Worm (Caenorhabditis elegans) whole organism, L2 larva: ENCODE results near the gene mif-1.

ENCODE experiments used
- C34F6.9 ChIP-seq: fragments of 150-350 bp; optimal IDR thresholded peaks from 2 replicates; lab custom pipeline; 2014; ENCODE audit warnings: missing biosample characterization, missing genetic modification characterization
- R02D3.7 ChIP-seq: fragments of 150-350 bp; optimal IDR thresholded peaks from 2 replicates; lab custom pipeline; 2014; ENCODE audit warnings: missing biosample characterization, missing genetic modification characterization
- Y55F3AM.14 ChIP-seq: fragments of 200-800 bp; sonication (Bioruptor generic); optimal IDR thresholded peaks from 2 replicates; lab custom pipeline; 2018; ENCODE audit warnings: mild to moderate bottlenecking, missing genetic modification characterization, missing compliant biosample characterization
- ZK546.5 ChIP-seq: sonication (generic microtip); optimal IDR thresholded peaks from 2 replicates; lab custom pipeline; 2017; ENCODE audit warnings: missing biosample characterization, missing genetic modification characterization
- alr-1 ChIP-seq: fragments of 150-350 bp; optimal IDR thresholded peaks from 2 replicates; lab custom pipeline; 2014; ENCODE audit warnings: missing biosample characterization, missing genetic modification characterization
- aly-2 ChIP-seq: fragments of 150-350 bp; optimal IDR thresholded peaks from 2 replicates; lab custom pipeline; 2014; ENCODE audit warnings: missing biosample characterization, missing genetic modification characterization
- blmp-1 ChIP-seq: sonication (generic microtip); optimal IDR thresholded peaks from 2 replicates; lab custom pipeline; 2017; ENCODE audit warnings: missing genetic modification characterization, mild to moderate bottlenecking, missing compliant biosample characterization, antibody characterized with exemption, moderate library complexity; ENCODE audit not compliant: insufficient read depth
- ceh-16 ChIP-seq: fragments of 150-350 bp; optimal IDR thresholded peaks from 2 replicates; lab custom pipeline; 2014; ENCODE audit warnings: missing biosample characterization, missing genetic modification characterization
- ceh-82 ChIP-seq: fragments of 150-350 bp; optimal IDR thresholded peaks from 2 replicates; lab custom pipeline; 2014; ENCODE audit warnings: missing biosample characterization, missing genetic modification characterization
- crh-2 ChIP-seq: sonication (generic microtip); optimal IDR thresholded peaks from 2 replicates; lab custom pipeline; 2017; ENCODE audit warnings: missing biosample characterization, missing genetic modification characterization
- dmd-4 ChIP-seq: sonication (generic microtip); optimal IDR thresholded peaks from 2 replicates; lab custom pipeline; 2017; ENCODE audit warnings: missing biosample characterization, missing genetic modification characterization
- egl-27 ChIP-seq: sonication (generic microtip); optimal IDR thresholded peaks from 3 replicates; lab custom pipeline; 2017; ENCODE audit warnings: missing biosample characterization, missing genetic modification reagents, missing genetic modification characterization
- elt-3 ChIP-seq: sonication (generic microtip); optimal IDR thresholded peaks from 2 replicates; lab custom pipeline; 2017; ENCODE audit warnings: missing biosample characterization, missing genetic modification characterization
- gmeb-1 ChIP-seq: fragments of 150-350 bp; optimal IDR thresholded peaks from 2 replicates; lab custom pipeline; 2014; ENCODE audit warnings: missing biosample characterization, missing genetic modification characterization
- lin-11 ChIP-seq: fragments of 150-350 bp; sonication (generic microtip); optimal IDR thresholded peaks from 2 replicates; lab custom pipeline; 2014; ENCODE audit warnings: missing biosample characterization, missing genetic modification characterization, inconsistent platforms, mixed read lengths
- lin-13 ChIP-seq: fragments of 150-350 bp; optimal IDR thresholded peaks from 2 replicates; lab custom pipeline; 2014; ENCODE audit warnings: missing biosample characterization, missing genetic modification reagents, missing genetic modification characterization
- lin-39 ChIP-seq: fragments of 150-350 bp; optimal IDR thresholded peaks from 2 replicates; lab custom pipeline; 2014; ENCODE audit warnings: missing biosample characterization, missing genetic modification reagents, missing genetic modification characterization
- lsy-2 ChIP-seq, 2 experiments: fragments of 150-350 bp in 1 of 2; sonication (generic microtip) in 1 of 2; optimal IDR thresholded peaks; 2 replicates each; lab custom pipeline; 2014 to 2017; ENCODE audit warnings: missing biosample characterization in 2 of 2, missing genetic modification characterization in 2 of 2
- mab-5 ChIP-seq: fragments of 150-350 bp; optimal IDR thresholded peaks from 2 replicates; lab custom pipeline; 2014; ENCODE audit warnings: missing biosample characterization, missing genetic modification characterization
- mdl-1 ChIP-seq, 2 experiments: fragments of 150-350 bp in 1 of 2; sonication (generic microtip) in 1 of 2; optimal IDR thresholded peaks; 2 replicates each; lab custom pipeline; 2017; ENCODE audit warnings: missing biosample characterization in 2 of 2, missing genetic modification characterization in 2 of 2
- nhr-10 ChIP-seq: sonication (generic microtip); optimal IDR thresholded peaks from 2 replicates; lab custom pipeline; 2017; ENCODE audit warnings: missing biosample characterization, missing genetic modification characterization
- nhr-11 ChIP-seq: fragments of 150-350 bp; optimal IDR thresholded peaks from 2 replicates; lab custom pipeline; 2014; ENCODE audit warnings: missing biosample characterization, missing genetic modification characterization
- nhr-12 ChIP-seq: fragments of 150-350 bp; optimal IDR thresholded peaks from 2 replicates; lab custom pipeline; 2014; ENCODE audit warnings: missing biosample characterization, missing genetic modification characterization
- nhr-129 ChIP-seq: fragments of 150-350 bp; optimal IDR thresholded peaks from 2 replicates; lab custom pipeline; 2014; ENCODE audit warnings: missing biosample characterization, missing genetic modification characterization
- nhr-21 ChIP-seq: fragments of 150-350 bp; optimal IDR thresholded peaks from 2 replicates; lab custom pipeline; 2014; ENCODE audit warnings: missing biosample characterization, missing genetic modification characterization
- nhr-23 ChIP-seq: fragments of 150-350 bp; optimal IDR thresholded peaks from 2 replicates; lab custom pipeline; 2014; ENCODE audit warnings: missing biosample characterization, missing genetic modification reagents, missing genetic modification characterization
- nhr-25 ChIP-seq: fragments of 150-350 bp; sonication (generic microtip); optimal IDR thresholded peaks from 3 replicates; lab custom pipeline; 2014; ENCODE audit warnings: missing biosample characterization, missing genetic modification characterization
- nhr-77 ChIP-seq: fragments of 150-350 bp; optimal IDR thresholded peaks from 2 replicates; lab custom pipeline; 2014; ENCODE audit warnings: missing biosample characterization, missing genetic modification characterization
- peb-1 ChIP-seq: fragments of 150-350 bp; optimal IDR thresholded peaks from 2 replicates; lab custom pipeline; 2014; ENCODE audit warnings: missing biosample characterization, missing genetic modification characterization
- sem-4 ChIP-seq: fragments of 150-350 bp; optimal IDR thresholded peaks from 2 replicates; lab custom pipeline; 2014; ENCODE audit warnings: missing biosample characterization, missing genetic modification reagents, missing genetic modification characterization
- skn-1 ChIP-seq: sonication (generic microtip); optimal IDR thresholded peaks from 2 replicates; lab custom pipeline; 2017; ENCODE audit warnings: missing biosample characterization, missing genetic modification characterization
- sma-9 ChIP-seq, 2 experiments: fragments of 150-350 bp in 1 of 2; sonication (generic microtip) in 1 of 2; optimal IDR thresholded peaks; 2 replicates each; lab custom pipeline; 2014 to 2016; ENCODE audit warnings: missing genetic modification characterization in 2 of 2, mild to moderate bottlenecking in 1 of 2, missing biosample characterization in 1 of 2, missing compliant biosample characterization in 1 of 2, missing genetic modification reagents in 1 of 2, moderate library complexity in 1 of 2
- unc-55 ChIP-seq: fragments of 150-350 bp; sonication (generic microtip); optimal IDR thresholded peaks from 3 replicates; lab custom pipeline; 2014; ENCODE audit warnings: missing biosample characterization, missing genetic modification reagents, missing genetic modification characterization
- unc-62 ChIP-seq: fragments of 150-350 bp; optimal IDR thresholded peaks from 2 replicates; lab custom pipeline; 2014; ENCODE audit warnings: missing biosample characterization, missing genetic modification reagents, missing genetic modification characterization
- zag-1 ChIP-seq: fragments of 150-350 bp; optimal IDR thresholded peaks from 2 replicates; lab custom pipeline; 2014; ENCODE audit warnings: missing biosample characterization, missing genetic modification characterization
- ztf-4 ChIP-seq: fragments of 150-350 bp; optimal IDR thresholded peaks from 2 replicates; lab custom pipeline; 2014; ENCODE audit warnings: missing biosample characterization, missing genetic modification characterization

mif-1 gene

DNA sequence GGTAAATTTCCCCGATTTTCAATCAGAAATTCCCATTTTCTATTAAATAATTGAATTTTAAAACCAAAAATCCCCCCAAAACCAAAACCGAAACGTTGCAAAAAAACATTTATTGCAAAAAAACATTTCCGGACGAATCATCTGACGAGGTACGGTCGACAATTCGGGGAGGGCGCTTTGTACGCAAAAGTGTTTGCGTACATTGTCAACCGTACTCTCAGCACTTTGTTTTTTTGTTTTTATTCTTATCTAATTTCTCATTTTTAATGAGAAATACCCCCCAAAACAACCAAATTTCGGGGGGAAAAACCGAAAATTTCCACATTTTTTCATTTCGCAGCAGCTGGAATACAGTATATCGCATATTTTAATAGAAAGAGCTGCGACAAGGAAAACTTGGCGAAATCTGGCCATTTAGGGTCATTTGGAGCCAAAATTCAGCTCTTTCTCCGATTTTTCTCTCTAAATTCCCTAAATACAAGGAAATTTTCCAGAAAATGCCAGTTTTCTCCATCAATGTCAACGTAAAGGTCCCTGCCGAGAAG is at the start of gene mif-1:
mif-1 (plus strand) TSS at position 495 of the 545 bp plus-strand sequence.
- TF ChIP-seq Y55F3AM.14 (no peak), nhr-25 (tag; lab: Kevin White, UChicago) (no peak), ZK546.5 (tag; lab: Kevin White, UChicago) (no peak), nhr-129 (peak; percentile 41), mab-5 (tag; lab: Kevin White, UChicago) (no peak), lsy-2 (tag; optimal IDR thresholded peaks at IDR 0.05; lab: Kevin White, UChicago) (peak; percentile 86 to 98), egl-27 (tag; lab: Kevin White, UChicago) (no peak), sma-9 (GFP tag; optimal IDR thresholded peaks at IDR 0.05; lab: Kevin White, UChicago) (no peak), sma-9 (tag; optimal IDR thresholded peaks at IDR 0.05; lab: Kevin White, UChicago) (no peak), unc-55 (GFP tag; lab: Kevin White, UChicago) (peak; percentile 64), C34F6.9 (peak; percentile 54), zag-1 (no peak), ceh-82 (tag; lab: Kevin White, UChicago) (no peak), R02D3.7 (tag; lab: Kevin White, UChicago) (no peak), peb-1 (tag; lab: Kevin White, UChicago) (no peak), blmp-1 (tag; lab: Kevin White, UChicago) (no peak), lin-13 (GFP tag; lab: Kevin White, UChicago) (peak; percentile 32), crh-2 (tag; lab: Kevin White, UChicago) (no peak), nhr-21 (no peak), gmeb-1 (peak; percentile 36)

DNA sequence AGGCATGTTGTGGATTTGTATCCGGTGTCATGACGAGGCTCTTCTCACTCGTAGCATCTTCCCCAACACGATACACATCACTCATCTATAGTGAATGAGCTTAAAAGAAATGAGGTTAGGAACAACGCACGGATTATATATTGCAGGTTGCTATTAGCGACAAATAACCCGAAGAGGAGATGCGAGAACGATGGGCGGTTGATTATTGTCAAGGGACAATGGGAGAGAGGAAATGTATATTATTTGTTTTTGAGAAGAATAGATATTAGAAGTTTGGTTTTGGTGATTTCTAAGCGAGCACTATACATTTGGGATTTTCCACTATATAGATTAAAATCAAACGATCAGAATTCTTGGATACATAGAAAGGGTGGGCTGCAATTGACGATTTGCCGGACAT is 41.3 kb upstream of the mif-1 start, which contains the start of gene C18D11.7:
C18D11.7 (minus strand) TSS at position 101 of the 400 bp plus-strand sequence.
- TF ChIP-seq sem-4 (tag; lab: Kevin White, UChicago): no peak
- no peak for TF ChIP-seq skn-1
- no peak for TF ChIP-seq nhr-21
- TF ChIP-seq nhr-25 (tag; lab: Kevin White, UChicago): no peak
- no peak for TF ChIP-seq ztf-4 (tag; lab: Kevin White, UChicago)
- TF ChIP-seq aly-2: no peak
- TF ChIP-seq lin-11 (tag; lab: Kevin White, UChicago): no peak
- TF ChIP-seq unc-62 (GFP tag; lab: Kevin White, UChicago): no peak
- no peak for TF ChIP-seq elt-3 (tag; lab: Kevin White, UChicago)
- TF ChIP-seq dmd-4 (tag; lab: Kevin White, UChicago): no peak

ce11 chrIII:11807418-11807817 is 40.5 kb upstream of the mif-1 start, which contains the start of gene C18D11.10:
TSS of gene C18D11.10 (plus strand) at chrIII:11807718.
- TF ChIP-seq nhr-23 (tag; lab: Kevin White, UChicago) (no peak), nhr-10 (tag; lab: Kevin White, UChicago) (no peak), nhr-12 (no peak), R02D3.7 (tag; lab: Kevin White, UChicago) (no peak), lin-39 (tag; lab: Kevin White, UChicago) (no peak), nhr-25 (tag; lab: Kevin White, UChicago) (no peak), egl-27 (tag; lab: Kevin White, UChicago) (no peak), dmd-4 (tag; lab: Kevin White, UChicago) (no peak), nhr-11 (tag; lab: Kevin White, UChicago) (no peak), unc-62 (GFP tag; lab: Kevin White, UChicago) (no peak), mdl-1 (tag; optimal IDR thresholded peaks at IDR 0.05; lab: Kevin White, UChicago) (no peak), peb-1 (tag; lab: Kevin White, UChicago) (no peak), C34F6.9 (no peak), sma-9 (GFP tag; optimal IDR thresholded peaks at IDR 0.05; lab: Kevin White, UChicago) (no peak), sma-9 (tag; optimal IDR thresholded peaks at IDR 0.05; lab: Kevin White, UChicago) (no peak), ztf-4 (tag; lab: Kevin White, UChicago) (no peak), elt-3 (tag; lab: Kevin White, UChicago) (no peak), nhr-77 (tag; lab: Kevin White, UChicago) (no peak), ceh-16 (no peak)

ce11 chrIII:11808818-11809217 is 39.1 kb upstream of the mif-1 start, which contains the start of gene C18D11.9:
TSS of gene C18D11.9 (plus strand) at chrIII:11809118.
- no peak for TF ChIP-seq lin-13 (GFP tag; lab: Kevin White, UChicago)
- no peak for TF ChIP-seq mdl-1 (tag; optimal IDR thresholded peaks at IDR 0.05; lab: Kevin White, UChicago)
- TF ChIP-seq alr-1 (tag; lab: Kevin White, UChicago): no peak
